Fruit fly (Drosophila melanogaster): ENCODE results near the gene Ste12DOR.

Ste12DOR gene

dm6 chrX:14038023-14038422 is 38.0 kb downstream of the Ste12DOR start:
- peak; percentile 67 for TF ChIP-seq CG16779 (tag; optimal IDR thresholded peaks at IDR 0.05)
- no peak for TF ChIP-seq Blimp-1 (GFP tag; optimal IDR thresholded peaks at IDR 0.05)
- TF ChIP-seq Sox14 (GFP tag; optimal IDR thresholded peaks at IDR 0.05): peak; percentile 49
- TF ChIP-seq salr (GFP tag; optimal IDR thresholded peaks at IDR 0.05): peak; percentile 36 to 76
- peak; percentile 70 for TF ChIP-seq CG3032 (tag; optimal IDR thresholded peaks at IDR 0.05)
- peak; percentile 66 for TF ChIP-seq net (GFP tag; optimal IDR thresholded peaks at IDR 0.05)
- no peak for TF ChIP-seq acj6 (GFP tag; optimal IDR thresholded peaks at IDR 0.05)
- peak; percentile 44 for TF ChIP-seq topi (GFP tag; optimal IDR thresholded peaks at IDR 0.05)
- peak; percentile 42 for TF ChIP-seq fd85E (GFP tag; optimal IDR thresholded peaks at IDR 0.05)
- TF ChIP-seq Eip75B (GFP tag; optimal IDR thresholded peaks at IDR 0.05): peak; percentile 58
- TF ChIP-seq achi (GFP tag; optimal IDR thresholded peaks at IDR 0.05): peak; percentile 48
- peak; percentile 44 for TF ChIP-seq CG6276 (GFP tag; optimal IDR thresholded peaks at IDR 0.05)
- peak; percentile 60 for TF ChIP-seq Sox102F (GFP tag; optimal IDR thresholded peaks at IDR 0.05)
- peak; percentile 48 for TF ChIP-seq fd59A (GFP tag; optimal IDR thresholded peaks at IDR 0.05)
- TF ChIP-seq svp (GFP tag): peak; percentile 69
- peak; percentile 94 for TF ChIP-seq CG9139 (GFP tag; optimal IDR thresholded peaks at IDR 0.05)
- TF ChIP-seq Smox (GFP tag; optimal IDR thresholded peaks at IDR 0.05): peak; percentile 13
- no peak for TF ChIP-seq CG4318 (GFP tag; optimal IDR thresholded peaks at IDR 0.05)
- no peak for TF ChIP-seq CG11294 (GFP tag; IDR thresholded peaks at IDR 0.05)
- TF ChIP-seq fkh (GFP tag; optimal IDR thresholded peaks at IDR 0.05): no peak
- peak; percentile 65 for TF ChIP-seq Ets96B (tag; optimal IDR thresholded peaks at IDR 0.05)
- peak; percentile 52 for TF ChIP-seq pdm3 (GFP tag; optimal IDR thresholded peaks at IDR 0.05)
- TF ChIP-seq esn (GFP tag; optimal IDR thresholded peaks at IDR 0.05): peak; percentile 35
- TF ChIP-seq CG31627 (GFP tag; optimal IDR thresholded peaks at IDR 0.05): no peak
- peak; percentile 82 for TF ChIP-seq CG8119 (GFP tag; IDR thresholded peaks at IDR 0.05)
- TF ChIP-seq ss (GFP tag; optimal IDR thresholded peaks at IDR 0.05): peak; percentile 95 to 96
- TF ChIP-seq Gug (GFP tag; IDR thresholded peaks at IDR 0.05): peak; percentile 36
- no peak for TF ChIP-seq Hr38 (GFP tag; optimal IDR thresholded peaks at IDR 0.05)
- TF ChIP-seq CG10631 (GFP tag; optimal IDR thresholded peaks at IDR 0.05): peak; percentile 25
- peak; percentile 61 for TF ChIP-seq CG3919 (GFP tag; optimal IDR thresholded peaks at IDR 0.05)
- TF ChIP-seq CG10669 (GFP tag; optimal IDR thresholded peaks at IDR 0.05): peak; percentile 81
- TF ChIP-seq CG32006 (GFP tag; optimal IDR thresholded peaks at IDR 0.05): peak; percentile 57
- peak; percentile 84 for TF ChIP-seq Eip78C (GFP tag)
- no peak for TF ChIP-seq lz (GFP tag; optimal IDR thresholded peaks at IDR 0.05)
- peak; percentile 84 for TF ChIP-seq CG1621 (tag; optimal IDR thresholded peaks at IDR 0.05)
- no peak for TF ChIP-seq cyc (GFP tag; optimal IDR thresholded peaks at IDR 0.05)
- peak; percentile 70 for TF ChIP-seq CG34406 (GFP tag; optimal IDR thresholded peaks at IDR 0.05)
- TF ChIP-seq Sox15 (GFP tag; optimal IDR thresholded peaks at IDR 0.05): no peak
- no peak for TF ChIP-seq Eip93F (GFP tag; optimal IDR thresholded peaks at IDR 0.05)
- peak; percentile 23 for TF ChIP-seq OdsH (GFP tag; optimal IDR thresholded peaks at IDR 0.05)
- TF ChIP-seq CG7368 (GFP tag; optimal IDR thresholded peaks at IDR 0.05): peak; percentile 78
- TF ChIP-seq Hr4 (GFP tag; optimal IDR thresholded peaks at IDR 0.05): no peak
- TF ChIP-seq eg (GFP tag; IDR thresholded peaks at IDR 0.05): peak; percentile 75; the same call in 2 of the 3 replicates
- peak; percentile 14 for TF ChIP-seq CG11762 (GFP tag; optimal IDR thresholded peaks at IDR 0.05; ENCODE audit: insufficient read depth)
- TF ChIP-seq CG6163 (GFP tag; IDR thresholded peaks at IDR 0.05): peak; percentile 91
- TF ChIP-seq CG6808 (GFP tag; optimal IDR thresholded peaks at IDR 0.05): peak; percentile 93
- TF ChIP-seq CG11902 (GFP tag; optimal IDR thresholded peaks at IDR 0.05): no peak
- TF ChIP-seq spab (GFP tag; optimal IDR thresholded peaks at IDR 0.05): peak; percentile 81
- TF ChIP-seq vri (GFP tag; optimal IDR thresholded peaks at IDR 0.05): peak; percentile 50
- no peak for TF ChIP-seq Hr39 (GFP tag; optimal IDR thresholded peaks at IDR 0.05)
- TF ChIP-seq dac (GFP tag; optimal IDR thresholded peaks at IDR 0.05): peak; percentile 30
- TF ChIP-seq Met (GFP tag; optimal IDR thresholded peaks at IDR 0.05): peak; percentile 55
- TF ChIP-seq Ets21C (GFP tag; optimal IDR thresholded peaks at IDR 0.05): no peak
